Worm (Caenorhabditis elegans): ENCODE results near the gene shc-2.

shc-2 gene

DNA sequence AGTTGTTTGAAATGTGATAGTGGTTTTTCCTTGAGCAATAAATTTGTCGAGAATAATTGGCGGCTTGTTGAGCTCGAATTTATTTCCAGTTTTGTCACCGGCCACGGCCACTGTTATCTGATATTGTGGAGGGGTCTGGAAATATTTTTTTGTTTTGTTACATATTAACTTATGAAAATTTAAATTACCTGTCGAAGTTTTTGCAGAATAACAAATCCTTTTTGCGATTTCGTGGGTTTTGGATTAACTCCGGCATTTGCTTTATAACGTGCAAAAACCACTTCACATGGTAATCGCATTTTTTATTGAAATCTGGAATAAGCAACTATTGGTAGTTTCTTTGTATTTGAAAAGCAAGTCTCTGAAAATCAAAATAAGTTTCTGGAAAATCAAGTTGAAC, 67.2 kb downstream of the shc-2 start, which contains the start of gene lrr-1:
Gene lrr-1, minus strand, starts transcription at position 312 of the 400 bp plus-strand sequence.
- TF ChIP-seq hmg-4 (GFP tag; optimal IDR thresholded peaks at IDR 0.05) (no peak), pes-1 (GFP tag; IDR thresholded peaks at IDR 0.05) (no peak), scrt-1 (GFP tag; IDR thresholded peaks at IDR 0.05) (no peak)

Data from whole organism, early embryonic.